Fruit fly (Drosophila melanogaster): Measurements from ENCODE around the gene sisA.

Gene sisA

DNA sequence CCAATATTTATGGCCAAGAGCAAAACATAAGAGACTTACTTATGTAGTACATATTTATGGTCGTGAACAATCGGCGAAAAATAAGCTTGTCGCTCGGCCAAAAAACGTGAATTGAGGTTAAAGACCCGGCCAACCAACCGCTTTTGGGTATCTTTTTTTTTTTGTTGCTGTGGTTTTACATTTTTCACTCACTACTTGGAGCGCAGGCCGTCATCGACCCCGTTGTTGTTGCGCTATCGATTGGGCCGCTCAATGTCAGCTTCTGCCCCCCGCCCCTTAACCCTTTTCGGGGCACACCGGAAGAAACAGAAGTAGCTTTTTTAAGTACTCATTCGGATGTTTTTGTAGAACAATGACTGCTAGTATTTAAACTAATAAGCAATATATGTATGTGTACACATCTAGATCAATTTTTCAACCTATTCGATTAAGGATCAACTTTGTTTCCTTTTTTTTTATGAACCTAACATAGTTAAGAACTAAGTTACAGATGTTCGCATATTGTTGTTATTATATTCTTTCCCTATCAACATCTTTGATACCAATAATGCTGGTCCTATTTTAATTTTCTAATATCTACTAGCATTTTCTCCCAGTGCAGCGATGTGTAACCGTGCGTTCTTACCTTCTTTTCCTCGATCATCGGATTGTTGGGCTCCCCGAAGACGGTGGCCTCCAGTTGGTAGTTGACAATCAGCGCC lies 16.0 kb upstream of the sisA start:
- TF ChIP-seq CG32121 (GFP tag; IDR thresholded peaks at IDR 0.05) (0 out of 2 replicates have a peak, but pooled peaks have one; percentile 16), CG15710 (tag; optimal IDR thresholded peaks at IDR 0.05) (peak; percentile 37), gl (tag; optimal IDR thresholded peaks at IDR 0.05) (no peak), Snoo (tag; optimal IDR thresholded peaks at IDR 0.05) (peak; percentile 60), CG13204 (GFP tag; optimal IDR thresholded peaks at IDR 0.05) (no peak), D1 (tag; optimal IDR thresholded peaks at IDR 0.05) (no peak), CG17806 (tag; optimal IDR thresholded peaks at IDR 0.05) (peak; percentile 42), CG9948 (tag; optimal IDR thresholded peaks at IDR 0.05) (peak; percentile 44), CG34367 (tag; optimal IDR thresholded peaks at IDR 0.05) (peak; percentile 24), fd96Ca (GFP tag; IDR thresholded peaks at IDR 0.05) (no peak), Pif1B (GFP tag; optimal IDR thresholded peaks at IDR 0.05) (peak; percentile 61), EcR (GFP tag; optimal IDR thresholded peaks at IDR 0.05) (no peak), CG8159 (tag; optimal IDR thresholded peaks at IDR 0.05) (no peak)

DNA sequence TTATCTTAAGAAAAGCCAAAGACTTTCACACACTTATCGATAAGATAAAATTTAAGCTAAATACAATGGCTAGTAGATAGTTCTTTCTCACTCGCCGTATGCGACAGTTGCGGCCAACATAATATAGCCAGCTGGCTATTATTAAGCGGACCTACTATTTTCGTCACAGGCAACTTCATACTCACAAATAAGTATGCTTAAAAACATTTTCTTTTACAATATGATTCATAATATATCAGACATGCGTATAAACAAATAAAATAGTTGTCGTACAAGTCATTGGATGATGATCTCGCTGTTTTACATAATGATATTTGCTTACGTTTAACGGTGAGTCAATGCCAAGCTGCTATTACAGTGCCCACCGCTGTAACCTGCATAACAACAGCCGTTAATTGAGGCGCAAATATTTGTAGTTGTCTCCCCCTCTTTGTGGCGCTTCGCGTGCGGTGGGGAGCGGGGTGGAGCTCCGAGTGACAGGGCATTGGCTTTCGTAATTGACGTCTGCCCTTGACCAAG lies 4.1 kb upstream of the sisA start:
- TF ChIP-seq CG34367 (tag; optimal IDR thresholded peaks at IDR 0.05) (peak; percentile 72), Ets98B (GFP tag; IDR thresholded peaks at IDR 0.05) (peak; percentile 56), EcR (GFP tag; optimal IDR thresholded peaks at IDR 0.05) (peak; percentile 96), CG15710 (tag; optimal IDR thresholded peaks at IDR 0.05) (peak; percentile 76), CG17806 (tag; optimal IDR thresholded peaks at IDR 0.05) (peak; percentile 66), CG4496 (GFP tag; IDR thresholded peaks at IDR 0.05) (peak; percentile 79), gl (tag; optimal IDR thresholded peaks at IDR 0.05) (peak; percentile 39), CG8301 (tag; optimal IDR thresholded peaks at IDR 0.05) (peak; percentile 77), CG13204 (GFP tag; optimal IDR thresholded peaks at IDR 0.05) (no peak), D1 (tag; optimal IDR thresholded peaks at IDR 0.05) (no peak), CG10348 (GFP tag; IDR thresholded peaks at IDR 0.05) (no peak), CG9948 (tag; optimal IDR thresholded peaks at IDR 0.05) (peak; percentile 70), Pif1B (GFP tag; optimal IDR thresholded peaks at IDR 0.05) (peak; percentile 67), CG8159 (tag; optimal IDR thresholded peaks at IDR 0.05) (peak; percentile 76), rn (GFP tag; IDR thresholded peaks at IDR 0.05) (peak; percentile 50; the same call in 1 of the 2 replicates), Snoo (tag; optimal IDR thresholded peaks at IDR 0.05) (peak; percentile 52), CG12605 (GFP tag; IDR thresholded peaks at IDR 0.05) (0 out of 2 replicates have a peak, but pooled peaks have one; percentile 13), CG32121 (GFP tag; IDR thresholded peaks at IDR 0.05) (peak; percentile 66), CG14655 (GFP tag; optimal IDR thresholded peaks at IDR 0.05) (no peak), Pif1A (GFP tag; optimal IDR thresholded peaks at IDR 0.05) (peak; percentile 78), fd96Ca (GFP tag; IDR thresholded peaks at IDR 0.05) (peak; percentile 76)

dm6 chrX:11325175-11325768 lies 3.1 kb upstream of the sisA start, which contains the start of gene Gapvd1:
Gene Gapvd1 (plus strand): TSS chrX:11325385.
- peak; percentile 39 for TF ChIP-seq Ets98B (GFP tag; IDR thresholded peaks at IDR 0.05)
- TF ChIP-seq gl (tag; optimal IDR thresholded peaks at IDR 0.05): no peak
- no peak for TF ChIP-seq CG12605 (GFP tag; IDR thresholded peaks at IDR 0.05)
- TF ChIP-seq CG10348 (GFP tag; IDR thresholded peaks at IDR 0.05): no peak
- TF ChIP-seq CG13204 (GFP tag; optimal IDR thresholded peaks at IDR 0.05): no peak
- no peak for TF ChIP-seq CG32121 (GFP tag; IDR thresholded peaks at IDR 0.05)
- 0 out of 3 replicates have a peak, but pooled peaks have one; percentile 9 for TF ChIP-seq CG4496 (GFP tag; IDR thresholded peaks at IDR 0.05)
- TF ChIP-seq CG8301 (tag; optimal IDR thresholded peaks at IDR 0.05): no peak
- TF ChIP-seq rn (GFP tag; IDR thresholded peaks at IDR 0.05): no peak
- peak; percentile 1 for TF ChIP-seq CG8159 (tag; optimal IDR thresholded peaks at IDR 0.05)
- no peak for TF ChIP-seq Snoo (tag; optimal IDR thresholded peaks at IDR 0.05)
- TF ChIP-seq CG9948 (tag; optimal IDR thresholded peaks at IDR 0.05): no peak
- peak; percentile 15 for TF ChIP-seq EcR (GFP tag; optimal IDR thresholded peaks at IDR 0.05)
- TF ChIP-seq CG14655 (GFP tag; optimal IDR thresholded peaks at IDR 0.05): no peak
- TF ChIP-seq Pif1A (GFP tag; optimal IDR thresholded peaks at IDR 0.05): no peak
- TF ChIP-seq CG17806 (tag; optimal IDR thresholded peaks at IDR 0.05): no peak
- TF ChIP-seq CG15710 (tag; optimal IDR thresholded peaks at IDR 0.05): no peak
- no peak for TF ChIP-seq Pif1B (GFP tag; optimal IDR thresholded peaks at IDR 0.05)
- TF ChIP-seq D1 (tag; optimal IDR thresholded peaks at IDR 0.05): no peak
- TF ChIP-seq fd96Ca (GFP tag; IDR thresholded peaks at IDR 0.05): 0 out of 3 replicates have a peak, but pooled peaks have one; percentile 22
- no peak for TF ChIP-seq CG34367 (tag; optimal IDR thresholded peaks at IDR 0.05)

dm6 chrX:11322659-11323058 lies 502 bp upstream of the sisA start:
- TF ChIP-seq gl (tag; optimal IDR thresholded peaks at IDR 0.05) (no peak), EcR (GFP tag; optimal IDR thresholded peaks at IDR 0.05) (no peak), CG34367 (tag; optimal IDR thresholded peaks at IDR 0.05) (no peak), Snoo (tag; optimal IDR thresholded peaks at IDR 0.05) (no peak), CG15710 (tag; optimal IDR thresholded peaks at IDR 0.05) (no peak), CG12605 (GFP tag; IDR thresholded peaks at IDR 0.05) (no peak), CG14655 (GFP tag; optimal IDR thresholded peaks at IDR 0.05) (no peak), Ets98B (GFP tag; IDR thresholded peaks at IDR 0.05) (no peak), Pif1B (GFP tag; optimal IDR thresholded peaks at IDR 0.05) (no peak), CG9948 (tag; optimal IDR thresholded peaks at IDR 0.05) (no peak), CG13204 (GFP tag; optimal IDR thresholded peaks at IDR 0.05) (no peak)

DNA sequence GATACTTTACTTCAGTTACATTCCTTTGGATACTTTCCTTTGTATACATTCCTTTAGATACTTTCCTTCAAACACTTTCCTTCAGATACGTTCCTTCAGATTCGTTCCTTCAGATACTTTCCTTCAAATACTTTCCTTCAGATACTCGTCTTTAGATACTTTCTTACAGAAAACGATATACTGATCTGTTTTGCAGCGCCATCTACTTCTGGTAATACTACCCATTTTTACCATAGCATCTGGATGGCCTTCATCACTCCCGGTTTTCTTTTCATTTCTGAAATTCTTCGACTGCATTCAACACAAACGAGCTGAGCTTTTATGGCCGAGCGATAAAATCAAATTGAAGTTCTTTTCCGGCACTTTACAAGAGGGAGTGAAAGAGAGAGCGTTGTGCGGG lies 2.2 kb downstream of the sisA start:
- no peak for TF ChIP-seq CG10348 (GFP tag; IDR thresholded peaks at IDR 0.05)
- no peak for TF ChIP-seq D1 (tag; optimal IDR thresholded peaks at IDR 0.05)
- TF ChIP-seq gl (tag; optimal IDR thresholded peaks at IDR 0.05): no peak
- TF ChIP-seq CG9948 (tag; optimal IDR thresholded peaks at IDR 0.05): no peak
- TF ChIP-seq CG12605 (GFP tag; IDR thresholded peaks at IDR 0.05): no peak
- TF ChIP-seq Pif1A (GFP tag; optimal IDR thresholded peaks at IDR 0.05): no peak
- no peak for TF ChIP-seq CG32121 (GFP tag; IDR thresholded peaks at IDR 0.05)
- no peak for TF ChIP-seq fd96Ca (GFP tag; IDR thresholded peaks at IDR 0.05)
- TF ChIP-seq CG34367 (tag; optimal IDR thresholded peaks at IDR 0.05): no peak
- no peak for TF ChIP-seq Pif1B (GFP tag; optimal IDR thresholded peaks at IDR 0.05)
- no peak for TF ChIP-seq CG13204 (GFP tag; optimal IDR thresholded peaks at IDR 0.05)
- no peak for TF ChIP-seq CG17806 (tag; optimal IDR thresholded peaks at IDR 0.05)

All from whole organism, pupa.